Fruit fly (Drosophila melanogaster): ENCODE results near the gene CG1468.

The CG1468 gene

dm6 chrX:9871632-9872031 is 6.6 kb upstream of the CG1468 start, which contains the start of gene CG45061:
Gene CG45061 (minus strand): TSS chrX:9871702.
- TF ChIP-seq dl (GFP tag; optimal IDR thresholded peaks at IDR 0.05; ENCODE audit: insufficient read depth in 1 of 2, partially characterized antibody in 2 of 2): no peak
- TF ChIP-seq sage (GFP tag; optimal IDR thresholded peaks at IDR 0.05): no peak
- no peak for TF ChIP-seq woc (GFP tag; optimal IDR thresholded peaks at IDR 0.05)
- TF ChIP-seq Jra (GFP tag; optimal IDR thresholded peaks at IDR 0.05): no peak
- TF ChIP-seq CG9705 (GFP tag; optimal IDR thresholded peaks at IDR 0.05): no peak
- no peak for TF ChIP-seq Myc (optimal IDR thresholded peaks at IDR 0.05)
- peak; percentile 11 for TF ChIP-seq fru (GFP tag; optimal IDR thresholded peaks at IDR 0.05)
- no peak for TF ChIP-seq CrebA (GFP tag; optimal IDR thresholded peaks at IDR 0.05; ENCODE audit: borderline replicate concordance)
- no peak for TF ChIP-seq psq (GFP tag; optimal IDR thresholded peaks at IDR 0.05)
- no peak for TF ChIP-seq Vsx2 (GFP tag; optimal IDR thresholded peaks at IDR 0.05; ENCODE audit: partially characterized antibody)
- no peak for TF ChIP-seq Rel (GFP tag; optimal IDR thresholded peaks at IDR 0.05)
- TF ChIP-seq Rel (tag; optimal IDR thresholded peaks at IDR 0.05): no peak
- no peak for TF ChIP-seq ey (GFP tag; optimal IDR thresholded peaks at IDR 0.05)
- no peak for TF ChIP-seq Hr83 (GFP tag; optimal IDR thresholded peaks at IDR 0.05; ENCODE audit: poor library complexity, severe bottlenecking)
- TF ChIP-seq h (GFP tag; optimal IDR thresholded peaks at IDR 0.05): peak; percentile 33
- no peak for TF ChIP-seq Sp1 (GFP tag; optimal IDR thresholded peaks at IDR 0.05)
- no peak for TF ChIP-seq brk (GFP tag; optimal IDR thresholded peaks at IDR 0.05)
- no peak for TF ChIP-seq OdsH (GFP tag; optimal IDR thresholded peaks at IDR 0.05)
- no peak for TF ChIP-seq foxo (GFP tag; optimal IDR thresholded peaks at IDR 0.05)

dm6 chrX:9873917-9874316 is 4.3 kb upstream of the CG1468 start, which contains the start of gene CG32695:
Gene CG32695 (minus strand): TSS chrX:9874057.
- TF ChIP-seq Rel (GFP tag; optimal IDR thresholded peaks at IDR 0.05) (no peak), Rel (tag; optimal IDR thresholded peaks at IDR 0.05) (peak; percentile 32), Vsx2 (GFP tag; optimal IDR thresholded peaks at IDR 0.05; ENCODE audit: partially characterized antibody) (no peak)

dm6 chrX:9875948-9876853 is 2.0 kb upstream of the CG1468 start, which contains the start of gene CG15247:
Gene CG15247 (minus strand): TSS chrX:9876672.
- no peak for TF ChIP-seq dsf (GFP tag; optimal IDR thresholded peaks at IDR 0.05; ENCODE audit: borderline replicate concordance)
- TF ChIP-seq psq (GFP tag; optimal IDR thresholded peaks at IDR 0.05): no peak
- no peak for TF ChIP-seq Abd-B (GFP tag; optimal IDR thresholded peaks at IDR 0.05)
- TF ChIP-seq rgr (GFP tag; optimal IDR thresholded peaks at IDR 0.05): peak; percentile 20
- no peak for TF ChIP-seq sage (GFP tag; optimal IDR thresholded peaks at IDR 0.05)
- no peak for TF ChIP-seq Hr83 (GFP tag; optimal IDR thresholded peaks at IDR 0.05; ENCODE audit: poor library complexity, severe bottlenecking)
- TF ChIP-seq Dfd (GFP tag; optimal IDR thresholded peaks at IDR 0.05): no peak
- TF ChIP-seq dmrt93B (GFP tag; optimal IDR thresholded peaks at IDR 0.05): no peak
- peak; percentile 17 for TF ChIP-seq ey (GFP tag; optimal IDR thresholded peaks at IDR 0.05)
- TF ChIP-seq br (GFP tag; optimal IDR thresholded peaks at IDR 0.05): peak; percentile 16
- TF ChIP-seq Jra (GFP tag; optimal IDR thresholded peaks at IDR 0.05): no peak
- TF ChIP-seq CrebA (GFP tag; optimal IDR thresholded peaks at IDR 0.05; ENCODE audit: borderline replicate concordance): no peak
- no peak for TF ChIP-seq Mio (GFP tag; optimal IDR thresholded peaks at IDR 0.05)
- TF ChIP-seq Hnf4 (GFP tag; optimal IDR thresholded peaks at IDR 0.05): peak; percentile 9
- TF ChIP-seq brk (GFP tag; optimal IDR thresholded peaks at IDR 0.05): no peak
- no peak for TF ChIP-seq Rel (GFP tag; optimal IDR thresholded peaks at IDR 0.05)
- no peak for TF ChIP-seq Rel (tag; optimal IDR thresholded peaks at IDR 0.05)
- TF ChIP-seq jim (GFP tag; optimal IDR thresholded peaks at IDR 0.05): no peak
- TF ChIP-seq foxo (GFP tag; optimal IDR thresholded peaks at IDR 0.05): peak in 1 of 2 experiments; percentile 44
- TF ChIP-seq sv (GFP tag; optimal IDR thresholded peaks at IDR 0.05): peak; percentile 18
- peak; percentile 12 for TF ChIP-seq HLH106 (tag; optimal IDR thresholded peaks at IDR 0.05)
- peak; percentile 20 for TF ChIP-seq fru (GFP tag; optimal IDR thresholded peaks at IDR 0.05)
- TF ChIP-seq Vsx2 (GFP tag; optimal IDR thresholded peaks at IDR 0.05; ENCODE audit: partially characterized antibody): no peak
- no peak for TF ChIP-seq Sp1 (GFP tag; optimal IDR thresholded peaks at IDR 0.05)
- TF ChIP-seq GATAd (GFP tag; optimal IDR thresholded peaks at IDR 0.05): no peak
- TF ChIP-seq usp (GFP tag; optimal IDR thresholded peaks at IDR 0.05): no peak
- peak; percentile 26 for TF ChIP-seq h (GFP tag; optimal IDR thresholded peaks at IDR 0.05)
- no peak for TF ChIP-seq lola (GFP tag; optimal IDR thresholded peaks at IDR 0.05)
- no peak for TF ChIP-seq Hr78 (GFP tag; optimal IDR thresholded peaks at IDR 0.05)
- no peak for TF ChIP-seq pan (optimal IDR thresholded peaks at IDR 0.05)
- TF ChIP-seq OdsH (GFP tag; optimal IDR thresholded peaks at IDR 0.05): peak; percentile 14

Measured in whole organism, wandering third instar larva.